Worm (Caenorhabditis elegans) whole organism, L4/young adult: ENCODE measurements around the gene irld-48.

Experiments
- dao-5 ChIP-seq: sonication (generic microtip); optimal IDR thresholded peaks from 2 replicates; lab custom pipeline; 2016; ENCODE audit warnings: missing genotype, missing genetic modification characterization, moderate library complexity, missing compliant biosample characterization
- him-1 ChIP-seq: sonication (generic microtip); optimal IDR thresholded peaks from 2 replicates; lab custom pipeline; 2016; ENCODE audit warnings: missing genotype, missing genetic modification reagents, missing genetic modification characterization, missing compliant biosample characterization

- TF ChIP-seq him-1 (tag; lab: Kevin White, UChicago) (peak; percentile 18), dao-5 (tag; lab: Kevin White, UChicago) (no peak)
These were observed 32.0 kb downstream of the irld-48 start, which contains the start of gene lido-7 for ce11 chrII:2987854-2988350.
